Worm (Caenorhabditis elegans) whole organism, early embryonic: ENCODE measurements around the gene T25D3.3.

Source experiments
- B0310.2 ChIP-seq: sonication (generic microtip); optimal IDR thresholded peaks from 2 replicates; lab custom pipeline; 2016; ENCODE audit warnings: mild to moderate bottlenecking, missing genetic modification characterization, missing compliant biosample characterization
- F13C5.2 ChIP-seq: sonication (generic microtip); optimal IDR thresholded peaks from 2 replicates; lab custom pipeline; 2017; ENCODE audit warnings: mild to moderate bottlenecking, missing genetic modification characterization, inconsistent platforms, missing compliant biosample characterization
- aly-1 ChIP-seq: sonication (generic microtip); optimal IDR thresholded peaks from 2 replicates; lab custom pipeline; 2016; ENCODE audit warnings: missing genetic modification characterization, missing compliant biosample characterization
- ama-1 ChIP-seq: fragments of 150-350 bp; optimal IDR thresholded peaks from 2 replicates; lab custom pipeline; 2014
- ceh-13 ChIP-seq: fragments of 200-800 bp; sonication (Bioruptor generic); optimal IDR thresholded peaks from 2 replicates; lab custom pipeline; 2018; ENCODE audit warnings: mild to moderate bottlenecking, missing genetic modification characterization, missing compliant biosample characterization
- ceh-36 ChIP-seq: sonication (generic microtip); optimal IDR thresholded peaks from 2 replicates; lab custom pipeline; 2016; ENCODE audit warnings: missing genetic modification characterization, inconsistent platforms, missing compliant biosample characterization
- ets-7 ChIP-seq: sonication (generic microtip); optimal IDR thresholded peaks from 2 replicates; lab custom pipeline; 2016; ENCODE audit warnings: missing genotype, missing genetic modification characterization, missing compliant biosample characterization
- flt-1 ChIP-seq: fragments of 200-800 bp; sonication (Bioruptor generic); IDR thresholded peaks from 2 replicates; pipeline ENCODE4 v1.3.6; 2022; ENCODE audit warnings: missing genetic modification characterization, missing compliant biosample characterization
- hmbx-1 ChIP-seq: sonication (generic microtip); optimal IDR thresholded peaks from 2 replicates; lab custom pipeline; 2016; ENCODE audit warnings: mild to moderate bottlenecking, missing genetic modification characterization, missing compliant biosample characterization
- hmg-4 ChIP-seq: fragments of 200-800 bp; sonication (Bioruptor generic); optimal IDR thresholded peaks from 2 replicates; lab custom pipeline; 2018; ENCODE audit warnings: mild to moderate bottlenecking, missing genetic modification characterization, missing compliant biosample characterization
- hnd-1 ChIP-seq: sonication (generic microtip); optimal IDR thresholded peaks from 2 replicates; lab custom pipeline; 2016; ENCODE audit warnings: missing genetic modification characterization, missing compliant biosample characterization
- pes-1 ChIP-seq: fragments of 200-800 bp; sonication (Bioruptor generic); IDR thresholded peaks from 2 replicates; pipeline ENCODE4 v1.3.6; 2022; ENCODE audit warnings: missing genetic modification reagents, missing genetic modification characterization, missing compliant biosample characterization
- scrt-1 ChIP-seq: fragments of 200-800 bp; sonication (Bioruptor generic); IDR thresholded peaks from 2 replicates; pipeline ENCODE4 v1.3.6; 2022; ENCODE audit warnings: missing genetic modification characterization, missing compliant biosample characterization
- sea-1 ChIP-seq: fragments of 200-800 bp; sonication (Bioruptor generic); conservative IDR thresholded peaks from 2 replicates; pipeline ENCODE4 v1.3.6; 2022; ENCODE audit warnings: missing genetic modification characterization, missing compliant biosample characterization
- tbx-11 ChIP-seq: fragments of 200-800 bp; sonication (Bioruptor generic); IDR thresholded peaks from 2 replicates; pipeline ENCODE4 v1.3.6; 2022; ENCODE audit warnings: missing genetic modification characterization, missing compliant biosample characterization
- tbx-37 ChIP-seq: fragments of 200-800 bp; sonication (Bioruptor generic); conservative IDR thresholded peaks from 2 replicates; pipeline ENCODE4 v1.3.6; 2022; ENCODE audit warnings: missing genetic modification reagents, missing genetic modification characterization, missing compliant biosample characterization
- tra-4 ChIP-seq: sonication (generic microtip); optimal IDR thresholded peaks from 2 replicates; lab custom pipeline; 2017; ENCODE audit warnings: missing genetic modification characterization, missing compliant biosample characterization

T25D3.3 gene

DNA sequence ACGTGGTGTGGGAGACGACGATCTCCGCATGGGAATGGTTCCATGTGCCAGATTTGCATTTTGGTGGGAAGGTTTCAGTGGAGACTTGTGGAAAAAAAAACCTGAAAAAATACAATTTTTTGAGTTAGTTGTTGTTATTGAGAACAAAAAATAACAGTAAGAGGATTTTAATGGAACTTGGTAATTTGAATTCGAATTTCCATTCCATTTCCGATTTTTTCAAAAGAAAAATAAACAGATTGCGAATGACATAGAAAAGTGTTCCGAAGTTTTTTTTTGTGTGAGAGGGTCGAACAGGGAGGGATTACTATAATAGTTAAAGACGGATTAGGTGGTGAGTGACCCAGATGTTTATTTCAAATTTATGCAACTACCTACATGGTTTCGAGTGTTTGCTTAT, 26.6 kb downstream of the T25D3.3 start, which contains the start of gene T01D1.4:
TSS of gene T01D1.4 (minus strand) at position 101 of the 400 bp plus-strand sequence.
- TF ChIP-seq B0310.2 (tag; lab: Kevin White, UChicago): no peak
- no peak for TF ChIP-seq pes-1
- no peak for TF ChIP-seq hnd-1
- TF ChIP-seq tra-4 (tag; lab: Kevin White, UChicago): no peak
- TF ChIP-seq flt-1 (GFP tag; lab: Robert Waterston, UW): no peak
- no peak for TF ChIP-seq sea-1
- TF ChIP-seq F13C5.2 (tag; lab: Kevin White, UChicago): no peak
- TF ChIP-seq ets-7 (tag; lab: Kevin White, UChicago): no peak
- TF ChIP-seq scrt-1 (GFP tag; lab: Robert Waterston, UW): no peak
- no peak for TF ChIP-seq ceh-13 (GFP tag; lab: Kevin White, UChicago)
- TF ChIP-seq aly-1 (tag; lab: Kevin White, UChicago): no peak
- TF ChIP-seq hmbx-1: no peak
- no peak for TF ChIP-seq tbx-11 (GFP tag; lab: Robert Waterston, UW)
- no peak for TF ChIP-seq hmg-4
- TF ChIP-seq ama-1: no peak
- TF ChIP-seq tbx-37: no peak
- no peak for TF ChIP-seq ceh-36 (tag; lab: Kevin White, UChicago)

DNA sequence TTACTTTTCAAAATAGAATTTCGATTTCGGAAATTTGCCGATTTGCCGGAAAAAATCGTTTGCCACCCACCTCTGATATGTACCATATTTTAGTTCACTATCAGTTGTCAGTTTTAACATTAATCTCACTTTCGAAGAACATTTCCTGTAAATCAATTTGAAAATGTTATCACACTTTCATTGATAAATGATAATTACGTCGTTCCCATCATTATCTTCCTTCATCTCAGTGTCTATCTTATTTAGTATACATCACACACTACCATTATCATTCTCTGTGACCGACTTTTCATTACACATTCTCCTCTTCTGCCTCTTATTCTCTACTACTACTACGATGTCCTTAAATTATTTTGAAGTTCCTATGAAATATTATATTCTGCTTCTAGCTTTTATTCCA, 34.1 kb downstream of the T25D3.3 start, which contains the start of gene T01D1.8:
TSS of gene T01D1.8 (plus strand) at position 236 of the 400 bp plus-strand sequence.
- TF ChIP-seq tra-4 (tag; lab: Kevin White, UChicago) (no peak), ceh-13 (GFP tag; lab: Kevin White, UChicago) (no peak), aly-1 (tag; lab: Kevin White, UChicago) (no peak), tbx-11 (GFP tag; lab: Robert Waterston, UW) (no peak), F13C5.2 (tag; lab: Kevin White, UChicago) (no peak), pes-1 (no peak), scrt-1 (GFP tag; lab: Robert Waterston, UW) (no peak), ama-1 (no peak), ceh-36 (tag; lab: Kevin White, UChicago) (no peak), flt-1 (GFP tag; lab: Robert Waterston, UW) (no peak), ets-7 (tag; lab: Kevin White, UChicago) (no peak), sea-1 (no peak), tbx-37 (no peak), hmbx-1 (no peak), hnd-1 (no peak), hmg-4 (no peak), B0310.2 (tag; lab: Kevin White, UChicago) (no peak)

DNA sequence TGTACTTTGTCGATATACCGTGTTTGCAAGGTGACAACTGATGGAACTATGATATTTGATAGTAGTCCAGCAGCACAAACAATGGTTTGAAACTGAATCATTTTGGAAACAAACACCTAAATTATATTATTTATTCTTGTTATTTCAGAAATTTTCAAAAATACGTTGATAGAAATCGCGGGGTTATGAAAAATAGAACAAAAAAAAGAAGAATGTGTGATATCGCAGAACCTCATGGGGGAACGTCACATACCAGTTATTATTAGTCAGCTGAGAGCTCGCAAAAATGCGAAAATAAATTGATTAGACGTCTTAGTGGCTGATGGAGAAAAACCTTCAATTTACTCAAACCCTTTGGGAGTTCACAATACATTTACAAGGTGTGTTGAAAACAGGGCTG, 36.6 kb downstream of the T25D3.3 start, which contains the start of gene T01D1.5:
TSS of gene T01D1.5 (minus strand) at position 101 of the 400 bp plus-strand sequence.
- TF ChIP-seq hnd-1 (no peak), ceh-13 (GFP tag; lab: Kevin White, UChicago) (no peak), ceh-36 (tag; lab: Kevin White, UChicago) (no peak), tbx-11 (GFP tag; lab: Robert Waterston, UW) (no peak), hmg-4 (no peak), tra-4 (tag; lab: Kevin White, UChicago) (no peak), ets-7 (tag; lab: Kevin White, UChicago) (no peak), flt-1 (GFP tag; lab: Robert Waterston, UW) (no peak), aly-1 (tag; lab: Kevin White, UChicago) (no peak), B0310.2 (tag; lab: Kevin White, UChicago) (no peak), scrt-1 (GFP tag; lab: Robert Waterston, UW) (no peak)

DNA sequence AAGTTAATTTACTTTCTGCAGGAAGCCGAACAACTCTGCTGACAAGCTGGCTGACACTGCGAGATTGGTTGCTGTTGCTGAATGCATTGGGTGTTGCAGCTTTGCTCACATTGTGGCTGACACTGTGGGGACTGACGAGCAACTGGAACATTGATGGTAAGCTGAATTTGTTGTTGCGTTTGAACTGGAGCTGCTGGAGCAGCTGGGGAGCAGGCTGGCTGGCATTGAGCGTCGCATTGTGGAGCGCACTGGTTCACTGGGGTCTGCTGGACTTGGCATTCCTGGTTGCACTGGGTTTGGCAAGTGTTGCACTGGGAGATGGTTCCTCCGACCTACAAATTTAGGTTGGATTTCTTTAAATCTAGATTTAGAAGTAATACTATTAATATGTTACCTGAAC, 40.2 kb downstream of the T25D3.3 start:
- TF ChIP-seq hmbx-1: no peak
- TF ChIP-seq aly-1 (tag; lab: Kevin White, UChicago): no peak
- no peak for TF ChIP-seq ceh-36 (tag; lab: Kevin White, UChicago)
- no peak for TF ChIP-seq ets-7 (tag; lab: Kevin White, UChicago)
- no peak for TF ChIP-seq tbx-11 (GFP tag; lab: Robert Waterston, UW)
- TF ChIP-seq F13C5.2 (tag; lab: Kevin White, UChicago): no peak
- TF ChIP-seq sea-1: no peak
- no peak for TF ChIP-seq B0310.2 (tag; lab: Kevin White, UChicago)
- TF ChIP-seq flt-1 (GFP tag; lab: Robert Waterston, UW): no peak
- no peak for TF ChIP-seq tra-4 (tag; lab: Kevin White, UChicago)
- TF ChIP-seq pes-1: no peak

DNA sequence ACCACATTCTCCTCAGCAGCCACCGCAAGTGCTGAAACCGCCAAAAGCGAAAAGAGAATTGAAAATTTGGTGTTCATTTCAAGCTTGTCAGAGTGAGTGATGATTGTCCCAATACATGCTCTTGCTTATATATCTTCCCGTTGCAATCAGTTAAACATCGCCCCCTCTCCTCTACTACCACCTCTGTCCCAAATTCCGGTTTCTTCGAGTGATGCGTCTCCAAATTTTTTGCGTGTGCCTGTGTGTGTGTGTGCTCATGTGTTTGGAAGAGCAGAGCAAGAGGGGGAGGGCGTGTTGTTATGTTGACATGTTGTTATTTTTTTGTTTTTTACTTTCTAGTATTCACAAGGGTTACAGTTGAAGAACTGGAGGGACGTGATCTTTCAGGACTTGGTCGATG, 42.1 kb downstream of the T25D3.3 start, which contains the start of gene abu-11:
TSS of gene abu-11 (minus strand) at position 101 of the 400 bp plus-strand sequence.
- no peak for TF ChIP-seq pes-1
- no peak for TF ChIP-seq tra-4 (tag; lab: Kevin White, UChicago)
- TF ChIP-seq sea-1: no peak
- no peak for TF ChIP-seq hmg-4
- TF ChIP-seq ets-7 (tag; lab: Kevin White, UChicago): no peak
- no peak for TF ChIP-seq hnd-1

DNA sequence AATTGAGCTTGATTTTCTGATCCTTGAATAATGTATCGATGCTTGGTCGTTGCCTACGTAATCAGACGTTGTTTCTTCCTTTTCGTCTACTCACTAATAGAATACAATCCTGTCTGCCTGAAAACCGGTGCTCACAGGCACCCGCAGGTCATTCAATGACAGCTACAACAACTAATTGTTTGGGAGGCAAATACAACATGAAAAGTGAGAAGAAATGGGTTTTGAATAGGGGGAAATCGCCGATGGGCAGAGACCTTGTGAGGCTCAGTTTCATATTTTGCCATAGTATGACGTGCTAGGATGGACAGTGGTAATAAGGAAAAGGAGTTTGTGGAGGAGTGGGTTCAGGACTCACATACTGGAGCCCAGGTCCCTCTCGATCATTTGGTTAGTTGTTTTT, 44.3 kb downstream of the T25D3.3 start, which contains the start of gene chs-2:
TSS of gene chs-2 (plus strand) at position 301 of the 400 bp plus-strand sequence.
- TF ChIP-seq tra-4 (tag; lab: Kevin White, UChicago): no peak
- TF ChIP-seq sea-1: no peak
- TF ChIP-seq ceh-13 (GFP tag; lab: Kevin White, UChicago): no peak
- no peak for TF ChIP-seq ceh-36 (tag; lab: Kevin White, UChicago)
- TF ChIP-seq hmg-4: no peak
- TF ChIP-seq ama-1: no peak
- no peak for TF ChIP-seq scrt-1 (GFP tag; lab: Robert Waterston, UW)
- TF ChIP-seq flt-1 (GFP tag; lab: Robert Waterston, UW): no peak
- TF ChIP-seq aly-1 (tag; lab: Kevin White, UChicago): no peak
- TF ChIP-seq ets-7 (tag; lab: Kevin White, UChicago): no peak
- no peak for TF ChIP-seq pes-1
- TF ChIP-seq B0310.2 (tag; lab: Kevin White, UChicago): no peak
- TF ChIP-seq tbx-11 (GFP tag; lab: Robert Waterston, UW): no peak
- TF ChIP-seq tbx-37: no peak
- TF ChIP-seq F13C5.2 (tag; lab: Kevin White, UChicago): no peak
- TF ChIP-seq hmbx-1: no peak
